Worm (Caenorhabditis elegans) whole organism, L1 larva: ENCODE results near the gene sru-39.

Source experiments
- ces-1 ChIP-seq: fragments of 150-350 bp; optimal IDR thresholded peaks from 2 replicates; lab custom pipeline; 2014; ENCODE audit warnings: missing biosample characterization, missing genetic modification reagents, missing genetic modification characterization
- hpl-2 ChIP-seq: fragments of 150-350 bp; optimal IDR thresholded peaks from 2 replicates; lab custom pipeline; 2014; ENCODE audit warnings: missing biosample characterization, missing genetic modification reagents, missing genetic modification characterization
- lin-13 ChIP-seq: fragments of 150-350 bp; optimal IDR thresholded peaks from 2 replicates; lab custom pipeline; 2014; ENCODE audit warnings: missing biosample characterization, missing genetic modification reagents, missing genetic modification characterization
- nhr-77 ChIP-seq: fragments of 150-350 bp; optimal IDR thresholded peaks from 2 replicates; lab custom pipeline; 2014; ENCODE audit warnings: missing biosample characterization, missing genetic modification characterization

ce11 chrV:9794997-9795396 is 8.3 kb upstream of the sru-39 start:
- TF ChIP-seq hpl-2 (GFP tag; lab: Kevin White, UChicago), result no peak
- no peak for TF ChIP-seq lin-13 (GFP tag; lab: Kevin White, UChicago)
- no peak for TF ChIP-seq ces-1 (GFP tag; lab: Kevin White, UChicago)
- no peak for TF ChIP-seq nhr-77 (tag; lab: Kevin White, UChicago)
